Worm (Caenorhabditis elegans) whole organism, late embryonic: ENCODE data around the gene F08F8.6.

Experiments
- T23F11.4 ChIP-seq: fragments of 200-800 bp; sonication (Bioruptor generic); optimal IDR thresholded peaks from 2 replicates; lab custom pipeline; 2018; ENCODE audit warnings: mild to moderate bottlenecking, missing genetic modification characterization, missing compliant biosample characterization
- ama-1 ChIP-seq: fragments of 150-350 bp; optimal IDR thresholded peaks from 2 replicates; lab custom pipeline; 2014
- ceh-14 ChIP-seq: sonication (generic microtip); optimal IDR thresholded peaks from 2 replicates; lab custom pipeline; 2016; ENCODE audit warnings: missing genotype, missing genetic modification characterization, missing compliant biosample characterization
- ceh-18 ChIP-seq: sonication (generic microtip); optimal IDR thresholded peaks from 2 replicates; lab custom pipeline; 2016; ENCODE audit warnings: missing genetic modification characterization, missing compliant biosample characterization
- ceh-30 ChIP-seq: fragments of 150-350 bp; optimal IDR thresholded peaks from 2 replicates; lab custom pipeline; 2014; ENCODE audit warnings: missing biosample characterization, missing genetic modification characterization
- ceh-31 ChIP-seq: sonication (generic microtip); optimal IDR thresholded peaks from 2 replicates; lab custom pipeline; 2016; ENCODE audit warnings: missing genetic modification characterization, missing compliant biosample characterization
- ceh-34 ChIP-seq: sonication (generic microtip); optimal IDR thresholded peaks from 2 replicates; lab custom pipeline; 2016; ENCODE audit warnings: mild to moderate bottlenecking, missing genetic modification characterization, missing compliant biosample characterization
- ceh-48 ChIP-seq: sonication (generic microtip); optimal IDR thresholded peaks from 2 replicates; lab custom pipeline; 2016; ENCODE audit warnings: missing genetic modification characterization, inconsistent platforms, missing compliant biosample characterization
- ceh-6 ChIP-seq: fragments of 200-800 bp; sonication (Bioruptor generic); optimal IDR thresholded peaks from 2 replicates; lab custom pipeline; 2018; ENCODE audit warnings: mild to moderate bottlenecking, missing genetic modification characterization, missing compliant biosample characterization
- ceh-9 ChIP-seq: sonication (generic microtip); optimal IDR thresholded peaks from 2 replicates; lab custom pipeline; 2016; ENCODE audit warnings: mild to moderate bottlenecking, missing genetic modification characterization, inconsistent platforms, missing compliant biosample characterization
- che-1 ChIP-seq: sonication (generic microtip); optimal IDR thresholded peaks from 2 replicates; lab custom pipeline; 2016; ENCODE audit warnings: mild to moderate bottlenecking, missing genetic modification characterization, missing compliant biosample characterization
- dmd-4 ChIP-seq: sonication (generic microtip); optimal IDR thresholded peaks from 2 replicates; lab custom pipeline; 2016; ENCODE audit warnings: borderline replicate concordance, missing genetic modification characterization, missing compliant biosample characterization
- dve-1 ChIP-seq: sonication (generic microtip); optimal IDR thresholded peaks from 2 replicates; lab custom pipeline; 2017; ENCODE audit warnings: antibody characterized with exemption, mild to moderate bottlenecking, missing genetic modification characterization, missing compliant biosample characterization
- elt-2 ChIP-seq: sonication (generic microtip); optimal IDR thresholded peaks from 2 replicates; lab custom pipeline; 2016; ENCODE audit warnings: missing genetic modification reagents, missing genetic modification characterization, missing compliant biosample characterization
- ets-4 ChIP-seq: sonication (generic microtip); optimal IDR thresholded peaks from 2 replicates; lab custom pipeline; 2016; ENCODE audit warnings: missing genetic modification characterization, missing compliant biosample characterization
- eyg-1 ChIP-seq: sonication (generic microtip); optimal IDR thresholded peaks from 2 replicates; lab custom pipeline; 2016; ENCODE audit warnings: missing genotype, missing genetic modification characterization, missing compliant biosample characterization
- fkh-10 ChIP-seq: fragments of 150-350 bp; optimal IDR thresholded peaks from 2 replicates; lab custom pipeline; 2014; ENCODE audit warnings: missing biosample characterization, missing genetic modification reagents, missing genetic modification characterization
- fkh-6 ChIP-seq: sonication (generic microtip); optimal IDR thresholded peaks from 2 replicates; lab custom pipeline; 2016; ENCODE audit warnings: missing genetic modification characterization, missing compliant biosample characterization
- hlh-15 ChIP-seq: sonication (generic microtip); optimal IDR thresholded peaks from 2 replicates; lab custom pipeline; 2016; ENCODE audit warnings: missing genetic modification characterization, missing compliant biosample characterization
- hlh-8 ChIP-seq: sonication (generic microtip); optimal IDR thresholded peaks from 2 replicates; lab custom pipeline; 2016; ENCODE audit warnings: missing genotype, missing genetic modification characterization, missing compliant biosample characterization
- lin-11 ChIP-seq: fragments of 200-800 bp; sonication (Bioruptor generic); optimal IDR thresholded peaks from 2 replicates; lab custom pipeline; 2018; ENCODE audit warnings: mild to moderate bottlenecking, missing genetic modification characterization, missing compliant biosample characterization
- madf-2 ChIP-seq: sonication (generic microtip); optimal IDR thresholded peaks from 2 replicates; lab custom pipeline; 2017; ENCODE audit warnings: missing genetic modification characterization, missing compliant biosample characterization
- nfya-1 ChIP-seq: sonication (generic microtip); optimal IDR thresholded peaks from 2 replicates; lab custom pipeline; 2017; ENCODE audit warnings: missing genetic modification characterization, mild to moderate bottlenecking, missing compliant biosample characterization, antibody characterized with exemption, moderate library complexity
- pat-9 ChIP-seq: fragments of 200-800 bp; sonication (Bioruptor generic); optimal IDR thresholded peaks from 2 replicates; lab custom pipeline; 2018; ENCODE audit warnings: mild to moderate bottlenecking, missing genetic modification characterization, moderate library complexity, missing compliant biosample characterization
- pax-1 ChIP-seq: fragments of 150-350 bp; optimal IDR thresholded peaks from 2 replicates; lab custom pipeline; 2014; ENCODE audit warnings: missing biosample characterization, missing genetic modification characterization
- pha-2 ChIP-seq: sonication (generic microtip); optimal IDR thresholded peaks from 2 replicates; lab custom pipeline; 2017; ENCODE audit warnings: mild to moderate bottlenecking, missing genetic modification characterization, missing compliant biosample characterization
- ref-2 ChIP-seq: sonication (generic microtip); optimal IDR thresholded peaks from 2 replicates; lab custom pipeline; 2016; ENCODE audit warnings: missing genetic modification characterization, missing compliant biosample characterization
- sox-4 ChIP-seq: sonication (generic microtip); optimal IDR thresholded peaks from 2 replicates; lab custom pipeline; 2017; ENCODE audit warnings: mild to moderate bottlenecking, missing genetic modification characterization, inconsistent platforms, missing compliant biosample characterization
- syd-9 ChIP-seq: sonication (generic microtip); optimal IDR thresholded peaks from 2 replicates; lab custom pipeline; 2016; ENCODE audit warnings: mild to moderate bottlenecking, missing genetic modification characterization, moderate library complexity, missing compliant biosample characterization
- tbx-2 ChIP-seq: sonication (generic microtip); optimal IDR thresholded peaks from 2 replicates; lab custom pipeline; 2016; ENCODE audit warnings: missing genetic modification characterization, missing compliant biosample characterization
- ttx-3 ChIP-seq: sonication (generic microtip); optimal IDR thresholded peaks from 2 replicates; lab custom pipeline; 2016; ENCODE audit warnings: missing genetic modification reagents, missing genetic modification characterization, missing compliant biosample characterization
- unc-3 ChIP-seq, 2 experiments: fragments of 200-800 bp in 1 of 2; sonication (Bioruptor generic) in 1 of 2; sonication (generic microtip) in 1 of 2; conservative IDR thresholded peaks in 1 of 2; optimal IDR thresholded peaks in 1 of 2; 2 replicates each; pipeline versions ENCODE4 v1.3.6 to Lab custom; 2016 to 2022; ENCODE audit warnings: missing compliant biosample characterization in 2 of 2, missing genetic modification characterization in 2 of 2, missing genetic modification reagents in 1 of 2
- unc-42 ChIP-seq: sonication (generic microtip); optimal IDR thresholded peaks from 2 replicates; lab custom pipeline; 2016; ENCODE audit warnings: missing genotype, missing genetic modification characterization, missing compliant biosample characterization
- unc-55 ChIP-seq: sonication (generic microtip); optimal IDR thresholded peaks from 2 replicates; lab custom pipeline; 2017; ENCODE audit warnings: missing biosample characterization, missing genetic modification reagents, missing genetic modification characterization

The F08F8.6 gene

ce11 chrIII:7335220-7335619 lies 8.3 kb upstream of the F08F8.6 start, which contains the start of gene F56C9.10 (continued):
- TF ChIP-seq syd-9 (tag; lab: Kevin White, UChicago) = no peak
- no peak for TF ChIP-seq dmd-4 (tag; lab: Kevin White, UChicago)
- TF ChIP-seq ceh-18 (tag; lab: Kevin White, UChicago) = peak; percentile 93
- TF ChIP-seq unc-55 (GFP tag; lab: Kevin White, UChicago) = peak; percentile 89
- no peak for TF ChIP-seq T23F11.4

- peak; percentile 35 for TF ChIP-seq ceh-31 (tag; lab: Kevin White, UChicago)
- TF ChIP-seq ref-2 (tag; lab: Kevin White, UChicago) = peak; percentile 29
- peak; percentile 16 for TF ChIP-seq dve-1 (tag; lab: Kevin White, UChicago)
- no peak for TF ChIP-seq syd-9 (tag; lab: Kevin White, UChicago)
- peak; percentile 74 for TF ChIP-seq nfya-1
- no peak for TF ChIP-seq ceh-9 (tag; lab: Kevin White, UChicago)
- TF ChIP-seq ceh-30 = no peak
- no peak for TF ChIP-seq ets-4 (tag; lab: Kevin White, UChicago)
- TF ChIP-seq tbx-2 (tag; lab: Kevin White, UChicago) = peak; percentile 20
- peak; percentile 23 for TF ChIP-seq unc-42 (tag; lab: Kevin White, UChicago)
- TF ChIP-seq che-1 (tag; lab: Kevin White, UChicago) = peak; percentile 0
- no peak for TF ChIP-seq sox-4 (tag; lab: Kevin White, UChicago)
- peak; percentile 24 for TF ChIP-seq elt-2 (tag; lab: Kevin White, UChicago)
- no peak for TF ChIP-seq unc-55 (GFP tag; lab: Kevin White, UChicago)
- no peak for TF ChIP-seq fkh-10 (GFP tag; lab: Kevin White, UChicago)
- no peak for TF ChIP-seq hlh-15 (tag; lab: Kevin White, UChicago)
Measured at ce11 chrIII:7336214-7336613, 7.3 kb upstream of the F08F8.6 start, which contains the start of gene gsp-2. Gene gsp-2, plus strand, starts transcription at chrIII:7336587.

DNA sequence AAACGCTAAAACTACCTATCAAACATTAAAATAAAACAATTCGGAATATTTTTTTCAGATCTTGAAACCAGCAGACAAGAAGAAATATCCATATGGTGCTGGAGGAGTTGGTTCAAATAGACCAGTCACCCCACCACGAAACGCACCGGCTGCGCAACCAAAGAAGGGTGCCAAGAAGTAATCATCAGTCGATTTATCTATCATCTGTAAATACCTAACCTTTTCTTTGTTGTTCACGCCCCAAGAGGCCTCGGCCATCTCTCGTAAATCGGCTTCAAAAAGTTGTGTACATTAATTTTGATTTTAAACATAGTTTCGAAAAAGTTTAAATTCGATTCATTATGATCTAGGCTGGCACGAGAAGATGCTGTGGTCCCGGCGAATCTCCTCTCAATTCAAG lies 5.5 kb upstream of the F08F8.6 start:
- no peak for TF ChIP-seq unc-3 (GFP tag; conservative IDR thresholded peaks at IDR 0.05; lab: Robert Waterston, UW)
- TF ChIP-seq unc-3 (tag; optimal IDR thresholded peaks at IDR 0.05; lab: Kevin White, UChicago) = no peak
- no peak for TF ChIP-seq lin-11 (tag; lab: Kevin White, UChicago)
- no peak for TF ChIP-seq ttx-3 (tag; lab: Kevin White, UChicago)
- no peak for TF ChIP-seq eyg-1 (tag; lab: Kevin White, UChicago)
- TF ChIP-seq ceh-34 = no peak
- no peak for TF ChIP-seq fkh-6 (tag; lab: Kevin White, UChicago)
- no peak for TF ChIP-seq unc-55 (GFP tag; lab: Kevin White, UChicago)
- TF ChIP-seq ref-2 (tag; lab: Kevin White, UChicago) = no peak
- no peak for TF ChIP-seq sox-4 (tag; lab: Kevin White, UChicago)
- TF ChIP-seq hlh-8 (tag; lab: Kevin White, UChicago) = no peak
- TF ChIP-seq ceh-14 (tag; lab: Kevin White, UChicago) = no peak
- no peak for TF ChIP-seq syd-9 (tag; lab: Kevin White, UChicago)
- no peak for TF ChIP-seq pax-1 (tag; lab: Kevin White, UChicago)
- TF ChIP-seq madf-2 (tag; lab: Kevin White, UChicago) = no peak
- no peak for TF ChIP-seq pha-2 (tag; lab: Kevin White, UChicago)

DNA sequence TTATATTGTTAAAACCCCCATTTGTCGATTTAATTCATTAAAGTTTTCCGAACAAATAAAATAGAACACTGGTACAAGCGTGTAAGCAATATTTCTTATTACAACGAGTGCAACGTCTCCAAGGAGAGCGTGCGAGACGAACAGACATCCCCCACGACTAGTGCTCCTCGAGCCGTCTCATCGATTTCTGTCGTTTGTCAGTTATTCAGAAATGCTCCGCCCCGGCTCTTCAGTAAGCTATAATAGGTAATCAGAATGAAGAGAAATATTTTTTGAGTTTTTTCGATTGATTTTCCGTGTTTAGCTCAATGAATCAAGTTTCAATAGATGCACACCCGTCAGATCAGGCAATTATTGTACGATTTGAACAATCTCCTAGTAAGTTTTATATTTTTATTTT lies 4.8 kb upstream of the F08F8.6 start, which contains the start of gene kap-1:
Gene kap-1 (plus strand): TSS at position 143 of the 400 bp plus-strand sequence.
- TF ChIP-seq pat-9 (no peak), ama-1 (no peak), unc-42 (tag; lab: Kevin White, UChicago) (no peak), ceh-48 (tag; lab: Kevin White, UChicago) (peak; percentile 40), ceh-6 (GFP tag; lab: Kevin White, UChicago) (no peak), ets-4 (tag; lab: Kevin White, UChicago) (no peak), unc-55 (GFP tag; lab: Kevin White, UChicago) (no peak)
